Worm (Caenorhabditis elegans): ENCODE measurements around the gene plpp-1.3.

The plpp-1.3 gene

ce11 chrX:10746388-10746787 is 51.3 kb downstream of the plpp-1.3 start, which contains the start of gene R07A4.2:
TSS of gene R07A4.2 (minus strand) at chrX:10746488.
- TF ChIP-seq Y55F3AM.14 (GFP tag; optimal IDR thresholded peaks at IDR 0.05) (no peak), aly-2 (tag; optimal IDR thresholded peaks at IDR 0.05) (no peak), mab-5 (tag; optimal IDR thresholded peaks at IDR 0.05) (no peak), fos-1 (tag; optimal IDR thresholded peaks at IDR 0.05) (no peak), lsy-2 (tag; optimal IDR thresholded peaks at IDR 0.05) (no peak), unc-62 (GFP tag; optimal IDR thresholded peaks at IDR 0.05) (no peak), nhr-6 (tag; optimal IDR thresholded peaks at IDR 0.05) (no peak), elt-1 (tag; optimal IDR thresholded peaks at IDR 0.05) (no peak), nhr-11 (tag; optimal IDR thresholded peaks at IDR 0.05) (no peak), nhr-21 (tag; optimal IDR thresholded peaks at IDR 0.05) (no peak), elt-3 (tag; optimal IDR thresholded peaks at IDR 0.05) (no peak), F13H6.1 (tag; optimal IDR thresholded peaks at IDR 0.05) (no peak), mbf-1 (tag; optimal IDR thresholded peaks at IDR 0.05) (no peak), ceh-82 (tag; optimal IDR thresholded peaks at IDR 0.05) (no peak), nhr-12 (tag; optimal IDR thresholded peaks at IDR 0.05) (no peak)
